Worm (Caenorhabditis elegans): ENCODE data around the gene scrm-7.

DNA sequence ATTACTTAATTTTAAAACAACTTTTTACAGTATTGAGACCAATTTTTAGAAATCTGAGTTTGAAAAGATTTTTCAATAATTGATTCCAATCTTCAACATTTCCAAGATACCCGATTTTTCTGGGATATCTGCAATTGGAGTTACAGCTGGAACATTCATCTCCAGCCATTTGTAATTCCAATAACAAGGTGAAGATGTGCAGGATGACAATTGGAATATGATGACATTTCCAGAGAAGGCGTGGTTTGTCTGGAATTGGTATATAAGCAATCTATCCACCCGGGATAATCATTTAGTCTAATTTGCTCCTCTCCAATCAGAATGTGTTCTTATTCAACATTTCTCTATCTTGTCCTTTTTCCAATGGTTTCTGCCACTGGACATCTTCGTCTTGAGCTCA is 1.6 kb upstream of the scrm-7 start, which contains the start of gene Y50E8A.11:
- no peak for TF ChIP-seq elt-3 (tag; optimal IDR thresholded peaks at IDR 0.05)
- no peak for TF ChIP-seq fkh-2 (tag; optimal IDR thresholded peaks at IDR 0.05)
- no peak for TF ChIP-seq ceh-28 (tag; optimal IDR thresholded peaks at IDR 0.05)
- TF ChIP-seq nhr-28 (tag; optimal IDR thresholded peaks at IDR 0.05) = no peak
- TF ChIP-seq ZK546.5 (tag; optimal IDR thresholded peaks at IDR 0.05) = no peak
- no peak for TF ChIP-seq ama-1 (optimal IDR thresholded peaks at IDR 0.05)
- no peak for TF ChIP-seq ceh-9 (tag; optimal IDR thresholded peaks at IDR 0.05)
- no peak for TF ChIP-seq nfya-1 (tag; optimal IDR thresholded peaks at IDR 0.05; ENCODE audit: insufficient read depth)
- no peak for TF ChIP-seq nhr-76 (tag; optimal IDR thresholded peaks at IDR 0.05)
- no peak for TF ChIP-seq egl-27 (tag; optimal IDR thresholded peaks at IDR 0.05)
- TF ChIP-seq unc-62 (GFP tag; optimal IDR thresholded peaks at IDR 0.05) = no peak
